Worm (Caenorhabditis elegans): ENCODE results near the gene rnh-1.0.

Gene rnh-1.0

DNA sequence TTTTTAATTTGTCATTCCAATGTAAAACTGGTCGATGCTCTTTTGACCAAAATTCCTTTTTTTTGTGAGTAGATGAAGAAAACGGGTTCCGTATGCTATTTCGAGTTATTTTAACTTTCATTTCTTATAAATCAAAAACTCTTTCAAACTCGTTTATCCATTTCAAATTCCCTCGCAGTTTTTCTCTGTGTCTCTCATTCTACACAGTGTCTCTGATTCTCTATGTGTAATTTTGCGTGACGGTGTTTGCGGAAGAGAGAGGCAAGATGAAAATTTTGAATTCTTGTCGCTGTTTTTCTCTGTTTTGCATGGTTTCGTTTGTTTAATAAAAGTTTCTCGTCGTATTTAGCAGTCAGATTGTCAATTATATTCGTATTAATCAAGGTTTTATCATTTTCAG lies 4.0 kb downstream of the rnh-1.0 start, which contains the start of gene citk-2 (continued):
- TF ChIP-seq pha-4 (GFP tag; IDR thresholded peaks at IDR 0.05) = no peak
- TF ChIP-seq pha-4 (tag; optimal IDR thresholded peaks at IDR 0.05) = peak; percentile 79
- no peak for TF ChIP-seq lim-7 (GFP tag; IDR thresholded peaks at IDR 0.05)
- TF ChIP-seq nhr-111 (GFP tag; optimal IDR thresholded peaks at IDR 0.05) = no peak
- no peak for TF ChIP-seq lir-3 (tag; optimal IDR thresholded peaks at IDR 0.05)
- TF ChIP-seq T26A8.4 (GFP tag; IDR thresholded peaks at IDR 0.05) = peak; percentile 79
- peak; percentile 74 for TF ChIP-seq nhr-11 (tag; optimal IDR thresholded peaks at IDR 0.05)
- peak; percentile 45 for TF ChIP-seq spr-1 (tag; optimal IDR thresholded peaks at IDR 0.05)
- TF ChIP-seq unc-62 (GFP tag; optimal IDR thresholded peaks at IDR 0.05 in 1 of 2) = peak in 1 of 2 experiments; percentile 91
- no peak for TF ChIP-seq unc-62 (tag; optimal IDR thresholded peaks at IDR 0.05)
- peak; percentile 68 for TF ChIP-seq madf-9 (GFP tag; conservative IDR thresholded peaks at IDR 0.05)
- peak; percentile 57 for TF ChIP-seq jun-1 (tag; optimal IDR thresholded peaks at IDR 0.05)
- TF ChIP-seq unc-130 (GFP tag; optimal IDR thresholded peaks at IDR 0.05) = no peak
- TF ChIP-seq dmd-6 (GFP tag; IDR thresholded peaks at IDR 0.05) = peak; percentile 62

ce11 chrII:5001866-5002265 lies 6.7 kb downstream of the rnh-1.0 start:
- TF ChIP-seq ctbp-1 (GFP tag; IDR thresholded peaks at IDR 0.05) (no peak), ceh-82 (tag; optimal IDR thresholded peaks at IDR 0.05) (no peak), Y5F2A.4 (GFP tag; optimal IDR thresholded peaks at IDR 0.05) (no peak)

DNA sequence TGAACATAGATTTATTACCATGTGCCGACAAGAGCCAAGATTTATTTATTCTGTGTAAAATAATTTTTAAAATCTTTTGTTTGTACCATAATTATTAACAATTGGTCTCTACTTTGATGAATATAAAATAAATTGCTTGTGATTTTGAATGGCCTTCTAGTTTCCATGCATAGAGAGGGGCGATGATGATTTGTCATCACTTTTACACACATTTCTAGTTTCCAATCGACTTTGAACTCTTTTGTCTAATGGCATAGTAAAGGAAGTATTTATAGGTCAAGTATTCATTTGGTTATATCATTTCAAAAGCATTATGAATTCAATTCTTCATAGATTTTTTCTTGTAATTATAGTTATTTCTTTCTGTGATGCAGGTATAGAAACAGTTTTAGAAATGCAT lies 8.5 kb downstream of the rnh-1.0 start, which contains the start of gene F59A6.10:
TSS of gene F59A6.10 (plus strand) at position 301 of the 400 bp plus-strand sequence.
- TF ChIP-seq hmg-1.1 (GFP tag; IDR thresholded peaks at IDR 0.05) (no peak), F10B5.3 (tag; optimal IDR thresholded peaks at IDR 0.05) (no peak), ZK337.2 (GFP tag; IDR thresholded peaks at IDR 0.05) (no peak), ztf-7 (tag; optimal IDR thresholded peaks at IDR 0.05) (no peak), Y105C5A.15 (GFP tag; IDR thresholded peaks at IDR 0.05) (no peak), pha-4 (GFP tag; IDR thresholded peaks at IDR 0.05) (no peak), pha-4 (tag; optimal IDR thresholded peaks at IDR 0.05) (no peak), fkh-10 (GFP tag; optimal IDR thresholded peaks at IDR 0.05) (no peak), nhr-102 (tag; optimal IDR thresholded peaks at IDR 0.05) (no peak), attf-4 (tag; optimal IDR thresholded peaks at IDR 0.05) (no peak), aha-1 (tag) (no peak)

ce11 chrII:5004781-5005180 lies 9.7 kb downstream of the rnh-1.0 start, which contains the start of gene F59A6.4:
Gene F59A6.4 (plus strand): TSS chrII:5005081.
- no peak for TF ChIP-seq lin-39 (tag; optimal IDR thresholded peaks at IDR 0.05)

DNA sequence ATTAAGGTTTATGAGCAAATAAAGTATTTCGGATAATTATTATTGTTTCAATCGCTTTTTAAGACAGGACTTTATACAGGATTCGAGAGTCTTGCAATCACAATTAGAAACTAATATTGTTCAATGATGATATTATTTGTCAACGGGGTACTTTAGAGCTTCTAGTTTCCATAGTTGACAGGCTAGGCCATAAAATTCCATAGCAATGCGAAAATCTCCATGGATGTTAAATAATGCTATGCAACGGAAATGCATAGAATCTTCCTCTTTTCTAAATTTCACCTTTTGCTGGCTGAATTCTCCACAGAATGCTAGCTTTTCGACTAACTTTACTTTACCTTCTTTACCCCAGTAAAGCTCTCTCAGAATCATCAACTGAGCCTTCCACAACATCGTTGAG lies 12.9 kb downstream of the rnh-1.0 start, which contains the start of gene F59A6.3:
TSS of gene F59A6.3 (plus strand) at position 301 of the 400 bp plus-strand sequence.
- TF ChIP-seq Y75B8A.6 (GFP tag; IDR thresholded peaks at IDR 0.05) = no peak

DNA sequence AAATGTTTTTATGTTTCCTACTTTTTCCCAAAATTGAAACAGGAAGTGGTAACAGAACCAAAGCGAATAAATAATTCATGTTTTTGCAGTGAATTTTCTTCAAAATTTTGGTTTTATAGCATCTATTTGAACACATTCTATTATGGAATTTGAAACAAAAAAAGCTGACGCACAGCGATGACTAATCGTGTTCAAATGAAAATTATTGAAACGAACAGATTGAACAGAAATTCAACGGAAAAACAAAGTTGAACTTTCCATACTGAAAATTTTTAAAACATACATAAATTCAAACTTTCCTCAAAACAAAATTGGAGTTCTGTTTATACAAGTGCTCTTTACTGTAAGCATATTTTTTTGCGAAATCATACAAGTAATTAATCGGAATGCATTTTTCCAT lies 16.9 kb downstream of the rnh-1.0 start, which contains the start of gene F59A6.12:
TSS of gene F59A6.12 (minus strand) at position 101 of the 400 bp plus-strand sequence.
- TF ChIP-seq aha-1 (tag) (no peak), ceh-20 (GFP tag; IDR thresholded peaks at IDR 0.05) (no peak), nhr-25 (tag; optimal IDR thresholded peaks at IDR 0.05; ENCODE audit: borderline replicate concordance, insufficient read depth) (no peak), daf-12 (tag; optimal IDR thresholded peaks at IDR 0.05) (no peak), ceh-62 (tag; optimal IDR thresholded peaks at IDR 0.05) (no peak), hmg-1.1 (GFP tag; IDR thresholded peaks at IDR 0.05) (no peak), dmd-9 (GFP tag; IDR thresholded peaks at IDR 0.05) (no peak), lin-38 (GFP tag; IDR thresholded peaks at IDR 0.05) (no peak), lim-7 (GFP tag; IDR thresholded peaks at IDR 0.05) (no peak)
